Worm (Caenorhabditis elegans) whole organism, L4 larva: ENCODE data around the gene ZK1321.4.

Source experiments
- ama-1 ChIP-seq: fragments of 150-350 bp; optimal IDR thresholded peaks from 2 replicates; lab custom pipeline; 2014; ENCODE audit warnings: inconsistent platforms, mixed read lengths
- fkh-10 ChIP-seq: fragments of 150-350 bp; optimal IDR thresholded peaks from 2 replicates; lab custom pipeline; 2014; ENCODE audit warnings: missing biosample characterization, missing genetic modification reagents, missing genetic modification characterization
- fos-1 ChIP-seq: fragments of 150-350 bp; optimal IDR thresholded peaks from 2 replicates; lab custom pipeline; 2014; ENCODE audit warnings: missing biosample characterization, missing genetic modification characterization
- lin-38 ChIP-seq: fragments of 200-800 bp; sonication (Bioruptor generic); IDR thresholded peaks from 2 replicates; pipeline ENCODE4 v1.3.6; 2022; ENCODE audit warnings: missing genetic modification reagents, missing genetic modification characterization, missing compliant biosample characterization
- mdl-1 ChIP-seq, 2 experiments: fragments of 150-350 bp in 1 of 2; sonication (generic microtip) in 1 of 2; optimal IDR thresholded peaks; 2 replicates each; lab custom pipeline; 2014 to 2017; ENCODE audit warnings: missing biosample characterization in 2 of 2, missing genetic modification characterization in 2 of 2
- nhr-6 ChIP-seq: fragments of 150-350 bp; optimal IDR thresholded peaks from 2 replicates; lab custom pipeline; 2014; ENCODE audit warnings: missing biosample characterization, missing genetic modification characterization
- skn-1 ChIP-seq: fragments of 150-350 bp; optimal IDR thresholded peaks from 2 replicates; lab custom pipeline; 2014; ENCODE audit warnings: missing biosample characterization, missing genetic modification characterization

DNA sequence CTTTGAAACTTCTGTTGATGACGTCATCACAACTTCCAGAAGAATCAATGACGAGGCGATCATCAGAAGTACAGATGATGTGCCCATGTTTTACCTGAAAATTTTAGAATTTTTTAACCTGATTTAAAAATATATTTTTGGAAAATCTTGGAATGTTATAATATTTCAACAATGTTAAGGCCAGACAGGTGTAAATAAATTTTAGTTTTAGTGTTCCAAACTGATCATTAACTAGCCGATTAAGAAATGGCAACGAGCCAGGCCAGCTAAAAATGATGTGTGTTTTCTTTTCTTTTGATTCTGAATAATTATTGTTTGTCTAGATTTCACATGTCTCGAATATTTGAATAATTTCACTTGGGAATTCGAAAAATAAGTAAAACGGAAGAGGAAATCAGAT lies 2.0 kb upstream of the ZK1321.4 start, which contains the start of gene T10B9.9:
- no peak for TF ChIP-seq mdl-1 (tag; optimal IDR thresholded peaks at IDR 0.05; lab: Kevin White, UChicago)
- no peak for TF ChIP-seq ama-1 (lab: Kevin White, UChicago)
- no peak for TF ChIP-seq fos-1
- TF ChIP-seq nhr-6 (tag; lab: Kevin White, UChicago), result no peak
- TF ChIP-seq skn-1 (tag; lab: Kevin White, UChicago), result no peak
- no peak for TF ChIP-seq lin-38 (GFP tag; lab: Robert Waterston, UW)
- no peak for TF ChIP-seq fkh-10 (GFP tag; lab: Kevin White, UChicago)
